Worm (Caenorhabditis elegans) whole organism, midembryonic: ENCODE results near the gene clec-27.

Source experiments
- T22C8.4 ChIP-seq: fragments of 200-800 bp; sonication (Bioruptor generic); IDR thresholded peaks from 2 replicates; pipeline ENCODE4 v1.3.6; 2022; ENCODE audit warnings: missing genetic modification characterization, missing compliant biosample characterization
- cog-1 ChIP-seq: sonication (generic microtip); optimal IDR thresholded peaks from 2 replicates; lab custom pipeline; 2016; ENCODE audit warnings: missing genetic modification characterization, missing compliant biosample characterization
- flt-1 ChIP-seq: fragments of 200-800 bp; sonication (Bioruptor generic); IDR thresholded peaks from 2 replicates; pipeline ENCODE4 v1.3.6; 2022; ENCODE audit warnings: missing genetic modification characterization, missing compliant biosample characterization
- klf-2 ChIP-seq: fragments of 200-800 bp; sonication (Bioruptor generic); conservative IDR thresholded peaks from 2 replicates; pipeline ENCODE4 v1.3.6; 2022; ENCODE audit warnings: missing genetic modification reagents, missing genetic modification characterization, missing compliant biosample characterization
- ref-1 ChIP-seq: fragments of 200-800 bp; sonication (Bioruptor generic); conservative IDR thresholded peaks from 2 replicates; pipeline ENCODE4 v1.3.6; 2022; ENCODE audit warnings: missing genetic modification reagents, missing genetic modification characterization, missing compliant biosample characterization
- tab-1 ChIP-seq: fragments of 200-800 bp; sonication (Bioruptor generic); IDR thresholded peaks from 2 replicates; pipeline ENCODE4 v1.3.6; 2022; ENCODE audit warnings: missing genetic modification characterization, missing compliant biosample characterization
- ztf-23 ChIP-seq: fragments of 200-800 bp; sonication (Bioruptor generic); IDR thresholded peaks from 2 replicates; pipeline ENCODE4 v1.3.6; 2022; ENCODE audit warnings: missing genetic modification reagents, missing genetic modification characterization, missing compliant biosample characterization
- ztf-29 ChIP-seq: fragments of 200-800 bp; sonication (Bioruptor generic); IDR thresholded peaks from 2 replicates; pipeline ENCODE4 v1.3.6; 2022; ENCODE audit warnings: missing genetic modification reagents, missing genetic modification characterization, missing compliant biosample characterization

DNA sequence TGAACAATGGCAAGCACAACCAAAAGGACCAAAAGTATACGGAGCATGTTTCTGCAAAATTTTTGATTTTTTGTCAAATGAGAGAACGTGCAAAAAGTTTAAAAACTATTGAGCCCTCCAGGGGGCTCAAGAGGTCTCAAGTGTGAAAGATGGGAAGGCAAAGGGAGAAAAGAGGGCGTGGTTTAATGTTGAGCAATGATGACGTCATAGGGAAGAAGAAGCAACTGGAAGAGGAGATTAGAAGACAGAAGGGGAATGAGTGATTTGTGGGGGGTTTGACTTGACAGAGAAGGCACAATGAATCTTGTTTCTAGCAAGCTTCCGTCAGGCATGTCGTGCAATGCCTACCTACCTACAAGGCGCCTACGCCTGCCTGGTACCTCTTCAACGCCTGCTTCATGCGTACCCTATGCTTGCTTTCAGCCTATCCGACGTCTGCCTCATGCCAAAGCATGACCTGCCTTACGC is 33.1 kb upstream of the clec-27 start, which contains the start of gene T20B3.14:
- no peak for TF ChIP-seq tab-1 (GFP tag; lab: Robert Waterston, UW)
- no peak for TF ChIP-seq cog-1
- TF ChIP-seq ztf-23 (GFP tag; lab: Robert Waterston, UW), result no peak
- TF ChIP-seq flt-1 (GFP tag; lab: Robert Waterston, UW), result no peak
- TF ChIP-seq T22C8.4 (GFP tag; lab: Robert Waterston, UW), result no peak
- TF ChIP-seq klf-2, result no peak
- TF ChIP-seq ztf-29, result no peak
- no peak for TF ChIP-seq ref-1
